Fruit fly (Drosophila melanogaster) whole organism, embryonic: ENCODE measurements around the gene CG32106.

ENCODE experiments used
- ATbp ChIP-seq: fragments of 200-800 bp; sonication (Bioruptor generic); optimal IDR thresholded peaks from 2 replicates; lab custom pipeline; 2017; ENCODE audit warnings: missing biosample characterization, mild to moderate bottlenecking, missing genetic modification characterization, missing genetic modification reagents
- Asciz ChIP-seq: fragments of 200-800 bp; sonication (Bioruptor generic); optimal IDR thresholded peaks from 2 replicates; lab custom pipeline; 2017; ENCODE audit warnings: missing biosample characterization, mild to moderate bottlenecking, missing genetic modification characterization, missing genetic modification reagents
- Blimp-1 ChIP-seq: fragments of 200-800 bp; sonication (Bioruptor generic); optimal IDR thresholded peaks from 3 replicates; lab custom pipeline; 2018; ENCODE audit warnings: missing biosample characterization, missing genetic modification characterization, mild to moderate bottlenecking, moderate library complexity, missing genetic modification reagents
- CG11247 ChIP-seq: fragments of 200-800 bp; sonication (Bioruptor generic); IDR thresholded peaks from 2 replicates; pipeline ENCODE4 v1.3.6; 2022; ENCODE audit warnings: missing biosample characterization, missing genetic modification characterization
- CG11504 ChIP-seq: fragments of 200-800 bp; sonication (Bioruptor generic); optimal IDR thresholded peaks from 3 replicates; lab custom pipeline; 2019; ENCODE audit warnings: missing biosample characterization, mild to moderate bottlenecking, missing genetic modification characterization, moderate library complexity
- CG12155 ChIP-seq: fragments of 200-800 bp; sonication (Bioruptor generic); optimal IDR thresholded peaks from 3 replicates; lab custom pipeline; 2016; ENCODE audit warnings: missing biosample characterization, missing genetic modification characterization
- CG1233 ChIP-seq: fragments of 200-800 bp; sonication (Bioruptor generic); optimal IDR thresholded peaks from 4 replicates; lab custom pipeline; 2018; ENCODE audit warnings: missing biosample characterization, mild to moderate bottlenecking, missing genetic modification characterization
- CG14667 ChIP-seq: fragments of 200-800 bp; sonication (Bioruptor generic); IDR thresholded peaks from 2 replicates; pipeline ENCODE4 v1.3.6; 2022; ENCODE audit warnings: missing biosample characterization, missing genetic modification characterization
- CG1529 ChIP-seq: fragments of 200-800 bp; sonication (Bioruptor generic); optimal IDR thresholded peaks from 3 replicates; lab custom pipeline; 2018; ENCODE audit warnings: missing biosample characterization, missing genetic modification characterization
- CG15696 ChIP-seq: fragments of 200-800 bp; sonication (Bioruptor generic); optimal IDR thresholded peaks from 2 replicates; lab custom pipeline; 2019; ENCODE audit warnings: missing biosample characterization, mild to moderate bottlenecking, missing genetic modification characterization, moderate library complexity
- CG16863 ChIP-seq: fragments of 200-800 bp; sonication (Bioruptor generic); optimal IDR thresholded peaks from 3 replicates; lab custom pipeline; 2016; ENCODE audit warnings: missing biosample characterization, missing genetic modification characterization
- CG17328 ChIP-seq: fragments of 200-800 bp; sonication (Bioruptor generic); IDR thresholded peaks from 2 replicates; pipeline ENCODE4 v1.3.6; 2022; ENCODE audit warnings: missing biosample characterization, missing genetic modification characterization
- CG17802 ChIP-seq: fragments of 200-800 bp; sonication (Bioruptor generic); optimal IDR thresholded peaks from 2 replicates; lab custom pipeline; 2018; ENCODE audit warnings: missing biosample characterization, mild to moderate bottlenecking, missing genetic modification characterization, moderate library complexity
- CG18011 ChIP-seq: fragments of 200-800 bp; sonication (Bioruptor generic); optimal IDR thresholded peaks from 2 replicates; lab custom pipeline; 2017; ENCODE audit warnings: missing biosample characterization, missing genetic modification characterization, mild to moderate bottlenecking, moderate library complexity, missing genotype
- CG1832 ChIP-seq: fragments of 200-800 bp; sonication (Bioruptor generic); optimal IDR thresholded peaks from 2 replicates; lab custom pipeline; 2017; ENCODE audit warnings: missing biosample characterization, mild to moderate bottlenecking, missing genetic modification characterization, inconsistent platforms
- CG18476 ChIP-seq: fragments of 200-800 bp; sonication (Bioruptor generic); optimal IDR thresholded peaks from 2 replicates; lab custom pipeline; 2016; ENCODE audit warnings: missing biosample characterization, mild to moderate bottlenecking, missing genetic modification characterization
- CG4854 ChIP-seq: fragments of 200-800 bp; sonication (Bioruptor generic); optimal IDR thresholded peaks from 2 replicates; lab custom pipeline; 2016; ENCODE audit warnings: missing biosample characterization, missing genetic modification characterization, inconsistent platforms
- CG5180 ChIP-seq: fragments of 200-800 bp; sonication (Bioruptor generic); optimal IDR thresholded peaks from 3 replicates; lab custom pipeline; 2017; ENCODE audit warnings: missing biosample characterization, missing genetic modification characterization, mild to moderate bottlenecking, moderate library complexity, missing genetic modification reagents
- CG6683 ChIP-seq: fragments of 200-800 bp; sonication (Bioruptor generic); optimal IDR thresholded peaks from 2 replicates; lab custom pipeline; 2017; ENCODE audit warnings: missing biosample characterization, mild to moderate bottlenecking, missing genetic modification characterization, missing genetic modification reagents
- CG6689 ChIP-seq: fragments of 200-800 bp; sonication (Bioruptor generic); IDR thresholded peaks from 2 replicates; pipeline ENCODE4 v1.3.6; 2022; ENCODE audit warnings: missing biosample characterization, missing genetic modification characterization
- CG9876 ChIP-seq: fragments of 200-800 bp; sonication (Bioruptor generic); optimal IDR thresholded peaks from 2 replicates; lab custom pipeline; 2016; ENCODE audit warnings: missing biosample characterization, missing genetic modification characterization
- CrebB ChIP-seq: fragments of 200-800 bp; sonication (Bioruptor generic); optimal IDR thresholded peaks from 3 replicates; lab custom pipeline; 2018; ENCODE audit warnings: missing biosample characterization, mild to moderate bottlenecking, missing genetic modification characterization
- Dll ChIP-seq: fragments of 200-800 bp; sonication (Bioruptor generic); IDR thresholded peaks from 4 replicates; pipeline ENCODE4 v1.3.6; 2022; ENCODE audit warnings: missing biosample characterization, missing genetic modification characterization; ENCODE audit not compliant: partially characterized antibody
- Doc3 ChIP-seq: fragments of 200-800 bp; sonication (Bioruptor generic); IDR thresholded peaks from 3 replicates; pipeline ENCODE4 v1.3.6; 2022; ENCODE audit warnings: missing biosample characterization, missing genetic modification characterization; ENCODE audit not compliant: partially characterized antibody
- HLH3B ChIP-seq: fragments of 200-800 bp; sonication (Bioruptor generic); IDR thresholded peaks from 2 replicates; pipeline ENCODE4 v1.3.6; 2022; ENCODE audit warnings: missing biosample characterization, missing genetic modification characterization
- Opbp ChIP-seq: fragments of 200-800 bp; sonication (Bioruptor generic); IDR thresholded peaks from 3 replicates; pipeline ENCODE4 v1.3.6; 2022; ENCODE audit warnings: missing biosample characterization, missing genetic modification characterization; ENCODE audit not compliant: partially characterized antibody
- Ravus ChIP-seq: fragments of 200-800 bp; sonication (Bioruptor generic); IDR thresholded peaks from 2 replicates; pipeline ENCODE4 v1.3.6; 2022; ENCODE audit warnings: missing biosample characterization, missing genetic modification characterization
- Rfx ChIP-seq: fragments of 200-800 bp; sonication (Bioruptor generic); IDR thresholded peaks from 2 replicates; pipeline ENCODE4 v1.3.6; 2022; ENCODE audit warnings: missing biosample characterization, missing genetic modification characterization
- Sry-β ChIP-seq: fragments of 200-800 bp; sonication (Bioruptor generic); optimal IDR thresholded peaks from 2 replicates; lab custom pipeline; 2018; ENCODE audit warnings: missing biosample characterization, mild to moderate bottlenecking, missing genetic modification characterization, moderate library complexity
- Taf1 ChIP-seq: fragments of 200-800 bp; sonication (Bioruptor generic); IDR thresholded peaks from 2 replicates; pipeline ENCODE4 v1.3.6; 2022; ENCODE audit warnings: missing biosample characterization, missing genetic modification characterization
- al ChIP-seq: fragments of 200-800 bp; sonication (Bioruptor generic); IDR thresholded peaks from 2 replicates; pipeline ENCODE4 v1.3.6; 2022; ENCODE audit warnings: missing biosample characterization, missing genetic modification characterization
- btn ChIP-seq: fragments of 200-800 bp; sonication (Bioruptor generic); optimal IDR thresholded peaks from 2 replicates; lab custom pipeline; 2016; ENCODE audit warnings: missing biosample characterization, missing genetic modification characterization
- crc ChIP-seq: fragments of 200-800 bp; sonication (Bioruptor generic); optimal IDR thresholded peaks from 2 replicates; lab custom pipeline; 2016; ENCODE audit warnings: missing biosample characterization, missing genetic modification characterization
- ems ChIP-seq: fragments of 200-800 bp; sonication (Bioruptor generic); optimal IDR thresholded peaks from 3 replicates; lab custom pipeline; 2016; ENCODE audit warnings: missing biosample characterization, missing genetic modification characterization
- gce ChIP-seq: fragments of 200-800 bp; sonication (Bioruptor generic); IDR thresholded peaks from 3 replicates; pipeline ENCODE4 v1.3.6; 2022; ENCODE audit warnings: missing biosample characterization, missing genetic modification characterization
- gcm2 ChIP-seq: fragments of 200-800 bp; sonication (Bioruptor generic); optimal IDR thresholded peaks from 2 replicates; lab custom pipeline; 2016; ENCODE audit warnings: missing biosample characterization, missing genetic modification characterization
- gsb ChIP-seq: fragments of 200-800 bp; sonication (Bioruptor generic); IDR thresholded peaks from 2 replicates; pipeline ENCODE4 v1.3.6; 2022; ENCODE audit warnings: missing biosample characterization, missing genetic modification characterization
- luna ChIP-seq: fragments of 200-800 bp; sonication (Bioruptor generic); optimal IDR thresholded peaks from 2 replicates; lab custom pipeline; 2016; ENCODE audit warnings: missing biosample characterization, missing genetic modification characterization
- odd ChIP-seq: fragments of 200-800 bp; sonication (Bioruptor generic); optimal IDR thresholded peaks from 2 replicates; lab custom pipeline; 2017; ENCODE audit warnings: missing biosample characterization, mild to moderate bottlenecking, missing genetic modification characterization
- onecut ChIP-seq: fragments of 200-800 bp; sonication (Bioruptor generic); IDR thresholded peaks from 2 replicates; pipeline ENCODE4 v1.3.6; 2022; ENCODE audit warnings: missing biosample characterization, missing genetic modification characterization
- org-1 ChIP-seq: fragments of 200-800 bp; sonication (Bioruptor generic); optimal IDR thresholded peaks from 2 replicates; lab custom pipeline; 2017; ENCODE audit warnings: missing biosample characterization, missing genetic modification characterization
- pho ChIP-seq: fragments of 200-800 bp; sonication (Bioruptor generic); optimal IDR thresholded peaks from 2 replicates; lab custom pipeline; 2016; ENCODE audit warnings: missing biosample characterization, missing genetic modification characterization
- scrt ChIP-seq: fragments of 200-800 bp; sonication (Bioruptor generic); optimal IDR thresholded peaks from 2 replicates; lab custom pipeline; 2018; ENCODE audit warnings: missing biosample characterization, mild to moderate bottlenecking, missing genetic modification characterization, moderate library complexity
- sens ChIP-seq: fragments of 200-800 bp; sonication (Bioruptor generic); peaks from one replicate; lab custom pipeline; 2016; ENCODE audit warnings: missing biosample characterization, missing genetic modification characterization
- sim ChIP-seq: fragments of 200-800 bp; sonication (Bioruptor generic); IDR thresholded peaks from 2 replicates; pipeline ENCODE4 v1.3.6; 2022; ENCODE audit warnings: missing biosample characterization, missing genetic modification characterization
- sob ChIP-seq: fragments of 200-800 bp; sonication (Bioruptor generic); IDR thresholded peaks from 2 replicates; pipeline ENCODE4 v1.3.6; 2022; ENCODE audit warnings: missing biosample characterization, missing genetic modification characterization
- stc ChIP-seq: fragments of 200-800 bp; sonication (Bioruptor generic); IDR thresholded peaks from 2 replicates; pipeline ENCODE4 v1.3.6; 2022; ENCODE audit warnings: missing biosample characterization, missing genetic modification characterization
- sug ChIP-seq: fragments of 200-800 bp; optimal IDR thresholded peaks from 2 replicates; lab custom pipeline; 2019; ENCODE audit warnings: missing biosample characterization, mild to moderate bottlenecking, missing genetic modification characterization, moderate library complexity
- unc-4 ChIP-seq: fragments of 200-800 bp; sonication (Bioruptor generic); IDR thresholded peaks from 2 replicates; pipeline ENCODE4 v1.3.6; 2022; ENCODE audit warnings: missing biosample characterization, missing genetic modification characterization; ENCODE audit not compliant: partially characterized antibody
- usp ChIP-seq: fragments of >200 bp; optimal IDR thresholded peaks from 2 replicates; lab custom pipeline; 2017; ENCODE audit warnings: missing biosample characterization, missing genetic modification characterization
- zfh1 ChIP-seq: fragments of 200-800 bp; sonication (Bioruptor generic); IDR thresholded peaks from 3 replicates; pipeline ENCODE4 v1.3.6; 2022; ENCODE audit warnings: missing biosample characterization, missing genetic modification characterization

The CG32106 gene

dm6 chr3L:12802443-12802865 is 23.9 kb upstream of the CG32106 start (continued):
- TF ChIP-seq CG6683 (GFP tag; lab: Kevin White, UChicago) (no peak), Rfx (GFP tag; lab: Robert Waterston, UW) (peak; percentile 55; the same call in 1 of the 2 replicates), CG14667 (no peak), al (GFP tag; lab: Robert Waterston, UW) (no peak), CG1529 (GFP tag; lab: Kevin White, UChicago) (peak; percentile 6), CG9876 (no peak), CG18011 (GFP tag; lab: Kevin White, UChicago) (no peak), CrebB (tag; lab: Kevin White, UChicago) (peak; percentile 3), stc (GFP tag; lab: Robert Waterston, UW) (no peak), onecut (GFP tag; lab: Robert Waterston, UW) (no peak), zfh1 (GFP tag; lab: Robert Waterston, UW) (no peak), Sry-β (GFP tag; lab: Kevin White, UChicago) (no peak), odd (no peak), CG15696 (no peak), Asciz (GFP tag; lab: Kevin White, UChicago) (peak; percentile 45), org-1 (no peak), luna (GFP tag; lab: Kevin White, UChicago) (no peak), CG17802 (no peak), sob (GFP tag; lab: Robert Waterston, UW) (peak; percentile 26; the same call in 1 of the 2 replicates), CG11504 (tag; lab: Kevin White, UChicago) (no peak), crc (GFP tag; lab: Kevin White, UChicago) (no peak), CG1832 (GFP tag; lab: Kevin White, UChicago) (no peak), CG5180 (GFP tag; lab: Kevin White, UChicago) (no peak), sug (tag; lab: Kevin White, UChicago) (peak; percentile 28), Doc3 (GFP tag; lab: Robert Waterston, UW) (no peak), Ravus (no peak), CG18476 (GFP tag; lab: Kevin White, UChicago) (no peak), sim (GFP tag; lab: Robert Waterston, UW) (no peak), pho (GFP tag; lab: Kevin White, UChicago) (peak; percentile 33), ATbp (GFP tag; lab: Kevin White, UChicago) (peak; percentile 33), scrt (GFP tag; lab: Kevin White, UChicago) (peak; percentile 11), Blimp-1 (GFP tag; lab: Kevin White, UChicago) (peak; percentile 24), CG16863 (no peak), CG12155 (no peak), ems (GFP tag; lab: Kevin White, UChicago) (no peak), sens (GFP tag; lab: Kevin White, UChicago) (peak; percentile 88), HLH3B (GFP tag; lab: Robert Waterston, UW) (peak; percentile 43; the same call in 1 of the 2 replicates), usp (GFP tag; lab: Kevin White, UChicago) (no peak), CG17328 (GFP tag; lab: Robert Waterston, UW) (no peak), Taf1 (GFP tag; lab: Robert Waterston, UW) (no peak), btn (no peak), CG1233 (GFP tag; lab: Kevin White, UChicago) (peak; percentile 16), CG6689 (GFP tag; lab: Robert Waterston, UW) (no peak), unc-4 (GFP tag; lab: Robert Waterston, UW) (no peak), CG11247 (GFP tag; lab: Robert Waterston, UW) (no peak), gsb (no peak), gce (GFP tag; lab: Robert Waterston, UW) (no peak), gcm2 (GFP tag; lab: Kevin White, UChicago) (peak; percentile 16), Opbp (GFP tag; lab: Robert Waterston, UW) (no peak), Dll (GFP tag; lab: Robert Waterston, UW) (no peak), CG4854 (no peak)
